Fruit fly (Drosophila melanogaster): ENCODE data around the gene nes.

nes gene

dm6 chr3L:19228857-19229398, 31.6 kb downstream of the nes start (continued):
- TF ChIP-seq CG30403 (GFP tag; optimal IDR thresholded peaks at IDR 0.05), result no peak
- TF ChIP-seq CG10543 (GFP tag; optimal IDR thresholded peaks at IDR 0.05), result no peak
- no peak for TF ChIP-seq Dek (tag; optimal IDR thresholded peaks at IDR 0.05)
- no peak for TF ChIP-seq da (GFP tag; optimal IDR thresholded peaks at IDR 0.05)
- no peak for TF ChIP-seq pfk (GFP tag; optimal IDR thresholded peaks at IDR 0.05)
- TF ChIP-seq CG34376 (GFP tag; optimal IDR thresholded peaks at IDR 0.05), result no peak
- TF ChIP-seq CG14441 (GFP tag; IDR thresholded peaks at IDR 0.05), result no peak
- no peak for TF ChIP-seq Adf1 (GFP tag; IDR thresholded peaks at IDR 0.05)
- TF ChIP-seq bab2 (GFP tag; optimal IDR thresholded peaks at IDR 0.05), result no peak
- no peak for TF ChIP-seq aop (GFP tag; IDR thresholded peaks at IDR 0.05)
- no peak for TF ChIP-seq MESR4 (GFP tag; optimal IDR thresholded peaks at IDR 0.05)
- no peak for TF ChIP-seq GATAe (GFP tag; conservative IDR thresholded peaks at IDR 0.05)
- no peak for TF ChIP-seq Sin3A (optimal IDR thresholded peaks at IDR 0.05)
- TF ChIP-seq CG18262 (tag; optimal IDR thresholded peaks at IDR 0.05), result peak; percentile 48
- TF ChIP-seq phol (tag; optimal IDR thresholded peaks at IDR 0.05), result peak; percentile 5
- no peak for TF ChIP-seq CG14860 (GFP tag; IDR thresholded peaks at IDR 0.05; ENCODE audit: partially characterized antibody)
- peak; percentile 26 for TF ChIP-seq CG10979 (tag; optimal IDR thresholded peaks at IDR 0.05)
- TF ChIP-seq shn (GFP tag; optimal IDR thresholded peaks at IDR 0.05), result no peak
- TF ChIP-seq CG11695 (GFP tag; IDR thresholded peaks at IDR 0.05), result no peak
- no peak for TF ChIP-seq CG3065 (GFP tag; optimal IDR thresholded peaks at IDR 0.05)
- peak; percentile 25 for TF ChIP-seq dmrt11E (tag; optimal IDR thresholded peaks at IDR 0.05)
- TF ChIP-seq Blimp-1 (GFP tag; optimal IDR thresholded peaks at IDR 0.05), result peak; percentile 21
- peak; percentile 9 for TF ChIP-seq CG15601 (tag; optimal IDR thresholded peaks at IDR 0.05)
- TF ChIP-seq sd (tag; optimal IDR thresholded peaks at IDR 0.05), result no peak
- TF ChIP-seq crc (GFP tag; optimal IDR thresholded peaks at IDR 0.05), result no peak
- no peak for TF ChIP-seq danr (GFP tag; IDR thresholded peaks at IDR 0.05)
- TF ChIP-seq CG7556 (GFP tag; optimal IDR thresholded peaks at IDR 0.05), result peak; percentile 12

dm6 chr3L:19228371-19228817, 32.1 kb downstream of the nes start:
- TF ChIP-seq C15 (GFP tag; IDR thresholded peaks at IDR 0.05) (no peak), CG8281 (tag; optimal IDR thresholded peaks at IDR 0.05) (peak; percentile 30), cg (GFP tag; optimal IDR thresholded peaks at IDR 0.05) (peak; percentile 57), CkIIα-i1 (GFP tag; IDR thresholded peaks at IDR 0.05) (no peak), crol (GFP tag; IDR thresholded peaks at IDR 0.05) (peak; percentile 77), jigr1 (GFP tag; IDR thresholded peaks at IDR 0.05) (no peak), bowl (GFP tag; IDR thresholded peaks at IDR 0.05) (no peak), CG4617 (GFP tag; optimal IDR thresholded peaks at IDR 0.05; ENCODE audit: borderline replicate concordance) (no peak), exex (tag; optimal IDR thresholded peaks at IDR 0.05) (peak; percentile 96), CG32532 (GFP tag; IDR thresholded peaks at IDR 0.05) (peak; percentile 22; the same call in 1 of the 2 replicates), CG2199 (GFP tag; IDR thresholded peaks at IDR 0.05) (0 out of 3 replicates have a peak, but pooled peaks have one; percentile 24), CG10543 (GFP tag; optimal IDR thresholded peaks at IDR 0.05) (peak; percentile 14), Hr78 (GFP tag; optimal IDR thresholded peaks at IDR 0.05) (peak in 1 of 2 experiments; percentile 87), sens (GFP tag) (peak; percentile 48), cad (GFP tag; optimal IDR thresholded peaks at IDR 0.05) (no peak), CG6175 (GFP tag; IDR thresholded peaks at IDR 0.05) (peak; percentile 45; the same call in 1 of the 3 replicates), grn (GFP tag; optimal IDR thresholded peaks at IDR 0.05) (peak; percentile 79), insv (GFP tag; optimal IDR thresholded peaks at IDR 0.05) (no peak), Gug (GFP tag; IDR thresholded peaks at IDR 0.05) (no peak), CG14014 (GFP tag; IDR thresholded peaks at IDR 0.05) (no peak), CG7745 (tag; optimal IDR thresholded peaks at IDR 0.05) (peak; percentile 82), lab (GFP tag; optimal IDR thresholded peaks at IDR 0.05) (peak; percentile 79), mirr (GFP tag; optimal IDR thresholded peaks at IDR 0.05) (peak; percentile 44), sima (GFP tag; optimal IDR thresholded peaks at IDR 0.05) (no peak), sug (tag; optimal IDR thresholded peaks at IDR 0.05) (peak; percentile 27)

Measured in whole organism, embryonic.